Worm (Caenorhabditis elegans) whole organism, early embryonic: ENCODE results near the gene T09A12.1.

Experiments used
- B0310.2 ChIP-seq: sonication (generic microtip); optimal IDR thresholded peaks from 2 replicates; lab custom pipeline; 2016; ENCODE audit warnings: mild to moderate bottlenecking, missing genetic modification characterization, missing compliant biosample characterization
- aly-1 ChIP-seq: sonication (generic microtip); optimal IDR thresholded peaks from 2 replicates; lab custom pipeline; 2016; ENCODE audit warnings: missing genetic modification characterization, missing compliant biosample characterization
- ama-1 ChIP-seq: fragments of 150-350 bp; optimal IDR thresholded peaks from 2 replicates; lab custom pipeline; 2014
- ceh-13 ChIP-seq: fragments of 200-800 bp; sonication (Bioruptor generic); optimal IDR thresholded peaks from 2 replicates; lab custom pipeline; 2018; ENCODE audit warnings: mild to moderate bottlenecking, missing genetic modification characterization, missing compliant biosample characterization
- ceh-36 ChIP-seq: sonication (generic microtip); optimal IDR thresholded peaks from 2 replicates; lab custom pipeline; 2016; ENCODE audit warnings: missing genetic modification characterization, inconsistent platforms, missing compliant biosample characterization
- flt-1 ChIP-seq: fragments of 200-800 bp; sonication (Bioruptor generic); IDR thresholded peaks from 2 replicates; pipeline ENCODE4 v1.3.6; 2022; ENCODE audit warnings: missing genetic modification characterization, missing compliant biosample characterization
- hmbx-1 ChIP-seq: sonication (generic microtip); optimal IDR thresholded peaks from 2 replicates; lab custom pipeline; 2016; ENCODE audit warnings: mild to moderate bottlenecking, missing genetic modification characterization, missing compliant biosample characterization
- hmg-4 ChIP-seq: fragments of 200-800 bp; sonication (Bioruptor generic); optimal IDR thresholded peaks from 2 replicates; lab custom pipeline; 2018; ENCODE audit warnings: mild to moderate bottlenecking, missing genetic modification characterization, missing compliant biosample characterization
- pes-1 ChIP-seq: fragments of 200-800 bp; sonication (Bioruptor generic); IDR thresholded peaks from 2 replicates; pipeline ENCODE4 v1.3.6; 2022; ENCODE audit warnings: missing genetic modification reagents, missing genetic modification characterization, missing compliant biosample characterization
- scrt-1 ChIP-seq: fragments of 200-800 bp; sonication (Bioruptor generic); IDR thresholded peaks from 2 replicates; pipeline ENCODE4 v1.3.6; 2022; ENCODE audit warnings: missing genetic modification characterization, missing compliant biosample characterization
- sea-1 ChIP-seq: fragments of 200-800 bp; sonication (Bioruptor generic); conservative IDR thresholded peaks from 2 replicates; pipeline ENCODE4 v1.3.6; 2022; ENCODE audit warnings: missing genetic modification characterization, missing compliant biosample characterization

DNA sequence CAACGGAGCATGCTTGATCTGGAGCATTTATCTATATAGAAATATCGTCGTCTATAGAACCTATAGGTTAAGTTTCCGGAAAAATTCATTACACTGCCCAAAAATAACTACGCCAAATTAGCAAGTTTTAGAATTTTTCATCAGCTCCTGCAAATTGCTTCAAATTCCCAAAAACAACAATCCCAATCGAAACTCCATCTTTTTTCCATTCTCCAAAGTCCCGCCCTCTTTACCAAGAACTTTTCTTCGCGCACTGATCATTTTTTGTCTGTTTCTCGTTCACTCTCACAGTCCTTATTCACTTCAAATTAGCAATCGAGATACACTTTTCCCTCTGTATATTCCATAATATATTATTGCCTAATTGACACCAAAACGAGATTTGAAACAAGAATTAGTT lies 37.9 kb upstream of the T09A12.1 start, which contains the start of gene svh-1:
- no peak for TF ChIP-seq ama-1 (lab: Kevin White, UChicago)
- TF ChIP-seq ceh-13 (GFP tag; lab: Kevin White, UChicago) = no peak
- no peak for TF ChIP-seq B0310.2 (tag; lab: Kevin White, UChicago)
- no peak for TF ChIP-seq flt-1 (GFP tag; lab: Robert Waterston, UW)
- TF ChIP-seq scrt-1 = no peak
- TF ChIP-seq hmg-4 (GFP tag; lab: Kevin White, UChicago) = no peak
- no peak for TF ChIP-seq aly-1 (tag; lab: Kevin White, UChicago)
- TF ChIP-seq sea-1 = no peak
- TF ChIP-seq hmbx-1 = no peak
- no peak for TF ChIP-seq ceh-36 (tag; lab: Kevin White, UChicago)
- TF ChIP-seq pes-1 (GFP tag; lab: Robert Waterston, UW) = no peak
